Fruit fly (Drosophila melanogaster) whole organism, embryonic: ENCODE data around the gene CG34288.
A peak's percentile ranks its signal among the peaks of the same experiment; 100 is the strongest.

Experiments
- CG10209 ChIP-seq: fragments of 200-800 bp; sonication (Bioruptor generic); optimal IDR thresholded peaks from 3 replicates; lab custom pipeline; 2017; ENCODE audit warnings: missing biosample characterization, mild to moderate bottlenecking, missing genetic modification characterization, missing genetic modification reagents
- CG10431 ChIP-seq: fragments of 200-800 bp; sonication (Bioruptor generic); optimal IDR thresholded peaks from 3 replicates; lab custom pipeline; 2018; ENCODE audit warnings: missing biosample characterization, mild to moderate bottlenecking, missing genetic modification characterization
- CG10959 ChIP-seq: fragments of 200-800 bp; sonication (Bioruptor generic); IDR thresholded peaks from 2 replicates; pipeline ENCODE4 v1.3.6; 2022; ENCODE audit warnings: missing biosample characterization, missing genetic modification characterization
- CG11093 ChIP-seq: fragments of 200-800 bp; sonication (Bioruptor generic); IDR thresholded peaks from 3 replicates; pipeline ENCODE4 v1.3.6; 2022; ENCODE audit warnings: missing biosample characterization, missing genetic modification characterization
- CG11398 ChIP-seq: fragments of 200-800 bp; sonication (Bioruptor generic); optimal IDR thresholded peaks from 2 replicates; lab custom pipeline; 2016; ENCODE audit warnings: missing biosample characterization, missing genetic modification characterization
- CG11504 ChIP-seq: fragments of 200-800 bp; sonication (Bioruptor generic); optimal IDR thresholded peaks from 3 replicates; lab custom pipeline; 2019; ENCODE audit warnings: missing biosample characterization, mild to moderate bottlenecking, missing genetic modification characterization, moderate library complexity
- CG11695 ChIP-seq: fragments of 200-800 bp; sonication (Bioruptor generic); IDR thresholded peaks from 3 replicates; pipeline ENCODE4 v1.3.6; 2022; ENCODE audit warnings: missing biosample characterization, missing genetic modification characterization
- CG14667 ChIP-seq: fragments of 200-800 bp; sonication (Bioruptor generic); IDR thresholded peaks from 2 replicates; pipeline ENCODE4 v1.3.6; 2022; ENCODE audit warnings: missing biosample characterization, missing genetic modification characterization
- CG14710 ChIP-seq: fragments of 200-800 bp; sonication (Bioruptor generic); optimal IDR thresholded peaks from 3 replicates; lab custom pipeline; 2019; ENCODE audit warnings: missing biosample characterization, mild to moderate bottlenecking, missing genetic modification characterization, moderate library complexity
- CG15696 ChIP-seq: fragments of 200-800 bp; sonication (Bioruptor generic); optimal IDR thresholded peaks from 2 replicates; lab custom pipeline; 2019; ENCODE audit warnings: missing biosample characterization, mild to moderate bottlenecking, missing genetic modification characterization, moderate library complexity
- CG2120 ChIP-seq: fragments of 200-800 bp; sonication (Bioruptor generic); optimal IDR thresholded peaks from 3 replicates; lab custom pipeline; 2016; ENCODE audit warnings: missing biosample characterization, missing genetic modification characterization
- CG2199 ChIP-seq: fragments of 200-800 bp; sonication (Bioruptor generic); IDR thresholded peaks from 3 replicates; pipeline ENCODE4 v1.3.6; 2022; ENCODE audit warnings: missing biosample characterization, missing genetic modification characterization
- CG2202 ChIP-seq: fragments of 200-800 bp; sonication (Bioruptor generic); optimal IDR thresholded peaks from 2 replicates; lab custom pipeline; 2018; ENCODE audit warnings: missing biosample characterization, mild to moderate bottlenecking, missing genetic modification characterization
- CG30020 ChIP-seq: fragments of 200-800 bp; optimal IDR thresholded peaks from 2 replicates; lab custom pipeline; 2019; ENCODE audit warnings: missing biosample characterization, mild to moderate bottlenecking, missing genetic modification characterization, moderate library complexity
- CG31224 ChIP-seq: fragments of 200-800 bp; sonication (Bioruptor generic); IDR thresholded peaks from 2 replicates; pipeline ENCODE4 v1.3.6; 2022; ENCODE audit warnings: missing biosample characterization, missing genetic modification characterization
- CG31388 ChIP-seq: fragments of 200-800 bp; sonication (Bioruptor generic); optimal IDR thresholded peaks from 2 replicates; lab custom pipeline; 2016; ENCODE audit warnings: missing biosample characterization, missing genetic modification characterization
- CG4854 ChIP-seq: fragments of 200-800 bp; sonication (Bioruptor generic); optimal IDR thresholded peaks from 2 replicates; lab custom pipeline; 2016; ENCODE audit warnings: missing biosample characterization, missing genetic modification characterization, inconsistent platforms
- CG6272 ChIP-seq: fragments of 200-800 bp; sonication (Bioruptor generic); IDR thresholded peaks from 2 replicates; pipeline ENCODE4 v1.3.6; 2022; ENCODE audit warnings: missing biosample characterization, missing genetic modification characterization
- CG6689 ChIP-seq: fragments of 200-800 bp; sonication (Bioruptor generic); IDR thresholded peaks from 2 replicates; pipeline ENCODE4 v1.3.6; 2022; ENCODE audit warnings: missing biosample characterization, missing genetic modification characterization
- CG6765 ChIP-seq: fragments of 200-800 bp; sonication (Bioruptor generic); optimal IDR thresholded peaks from 3 replicates; lab custom pipeline; 2017; ENCODE audit warnings: missing biosample characterization, mild to moderate bottlenecking, missing genetic modification characterization
- CG6813 ChIP-seq: fragments of 200-800 bp; sonication (Bioruptor generic); optimal IDR thresholded peaks from 2 replicates; lab custom pipeline; 2017; ENCODE audit warnings: missing biosample characterization, missing genetic modification characterization, mild to moderate bottlenecking, moderate library complexity, missing genetic modification reagents
- CG6854 ChIP-seq: fragments of 200-800 bp; sonication (Bioruptor generic); optimal IDR thresholded peaks from 3 replicates; lab custom pipeline; 2017; ENCODE audit warnings: missing biosample characterization, mild to moderate bottlenecking, missing genetic modification characterization
- CG7928 ChIP-seq: fragments of 200-800 bp; sonication (Bioruptor generic); optimal IDR thresholded peaks from 2 replicates; lab custom pipeline; 2017; ENCODE audit warnings: missing biosample characterization, mild to moderate bottlenecking, missing genetic modification characterization
- CG9876 ChIP-seq: fragments of 200-800 bp; sonication (Bioruptor generic); optimal IDR thresholded peaks from 2 replicates; lab custom pipeline; 2016; ENCODE audit warnings: missing biosample characterization, missing genetic modification characterization
- CrebB ChIP-seq: fragments of 200-800 bp; sonication (Bioruptor generic); optimal IDR thresholded peaks from 3 replicates; lab custom pipeline; 2018; ENCODE audit warnings: missing biosample characterization, mild to moderate bottlenecking, missing genetic modification characterization
- D ChIP-seq, 2 experiments: fragments of 200-800 bp in 1 of 2; fragments of >200 bp in 1 of 2; sonication (Bioruptor generic) in 1 of 2; optimal IDR thresholded peaks; 2 replicates in 1 of 2; 3 replicates in 1 of 2; lab custom pipeline; 2017; ENCODE audit warnings: mild to moderate bottlenecking in 1 of 2, missing biosample characterization in 1 of 2, missing genetic modification characterization in 1 of 2, missing genetic modification reagents in 1 of 2
- Drgx ChIP-seq: fragments of 200-800 bp; sonication (Bioruptor generic); IDR thresholded peaks from 2 replicates; pipeline ENCODE4 v1.3.6; 2022; ENCODE audit warnings: missing biosample characterization, missing genetic modification characterization
- HLH4C ChIP-seq: fragments of 200-800 bp; sonication (Bioruptor generic); IDR thresholded peaks from 3 replicates; pipeline ENCODE4 v1.3.6; 2022; ENCODE audit warnings: missing biosample characterization, missing genetic modification characterization; ENCODE audit not compliant: partially characterized antibody
- Hey ChIP-seq: fragments of 200-800 bp; sonication (Bioruptor generic); optimal IDR thresholded peaks from 3 replicates; lab custom pipeline; 2018; ENCODE audit warnings: missing biosample characterization, mild to moderate bottlenecking, missing genetic modification characterization
- Med ChIP-seq: fragments of 200-800 bp; sonication (Bioruptor generic); peaks from one replicate; lab custom pipeline; 2016; ENCODE audit warnings: missing biosample characterization, missing genetic modification characterization, mild to moderate bottlenecking, inconsistent platforms, moderate library complexity
- Mes4 ChIP-seq: fragments of 200-800 bp; sonication (Bioruptor generic); optimal IDR thresholded peaks from 2 replicates; lab custom pipeline; 2016; ENCODE audit warnings: missing biosample characterization, missing genetic modification characterization
- NC2α ChIP-seq: fragments of 200-800 bp; sonication (Bioruptor generic); optimal IDR thresholded peaks from 2 replicates; lab custom pipeline; 2016; ENCODE audit warnings: missing biosample characterization, missing genetic modification characterization
- Nf-YB ChIP-seq: fragments of 200-800 bp; sonication (Bioruptor generic); optimal IDR thresholded peaks from 3 replicates; lab custom pipeline; 2019; ENCODE audit warnings: missing biosample characterization, mild to moderate bottlenecking, missing genetic modification characterization, moderate library complexity
- Sry-δ ChIP-seq: fragments of 200-800 bp; sonication (Bioruptor generic); optimal IDR thresholded peaks from 2 replicates; lab custom pipeline; 2016; ENCODE audit warnings: missing biosample characterization, missing genetic modification characterization
- Taf1 ChIP-seq: fragments of 200-800 bp; sonication (Bioruptor generic); IDR thresholded peaks from 2 replicates; pipeline ENCODE4 v1.3.6; 2022; ENCODE audit warnings: missing biosample characterization, missing genetic modification characterization
- amos ChIP-seq: fragments of 200-800 bp; sonication (Bioruptor generic); IDR thresholded peaks from 2 replicates; pipeline ENCODE4 v1.3.6; 2022; ENCODE audit warnings: missing biosample characterization, missing genetic modification characterization; ENCODE audit not compliant: partially characterized antibody
- bcd ChIP-seq: fragments of 200-800 bp; sonication (Bioruptor generic); optimal IDR thresholded peaks from 2 replicates; lab custom pipeline; 2017; ENCODE audit warnings: missing biosample characterization, mild to moderate bottlenecking, missing genetic modification characterization
- br ChIP-seq: fragments of >200 bp; optimal IDR thresholded peaks from 2 replicates; lab custom pipeline; 2017
- crol ChIP-seq: fragments of 200-800 bp; sonication (Bioruptor generic); IDR thresholded peaks from 2 replicates; pipeline ENCODE4 v1.3.6; 2022; ENCODE audit warnings: missing biosample characterization, missing genetic modification characterization
- dm ChIP-seq: fragments of 200-800 bp; sonication (Bioruptor generic); optimal IDR thresholded peaks from 3 replicates; lab custom pipeline; 2016; ENCODE audit warnings: missing biosample characterization, missing genetic modification characterization
- dmrt99B ChIP-seq: fragments of 200-800 bp; sonication (Bioruptor generic); optimal IDR thresholded peaks from 2 replicates; lab custom pipeline; 2018; ENCODE audit warnings: missing biosample characterization, mild to moderate bottlenecking, missing genetic modification characterization, moderate library complexity
- ems ChIP-seq: fragments of 200-800 bp; sonication (Bioruptor generic); optimal IDR thresholded peaks from 3 replicates; lab custom pipeline; 2016; ENCODE audit warnings: missing biosample characterization, missing genetic modification characterization
- fru ChIP-seq: fragments of >200 bp; optimal IDR thresholded peaks from 2 replicates; lab custom pipeline; 2017
- hkb ChIP-seq, 2 experiments: fragments of 200-800 bp in 1 of 2; fragments of >200 bp in 1 of 2; sonication (Bioruptor generic) in 1 of 2; IDR thresholded peaks in 1 of 2; optimal IDR thresholded peaks in 1 of 2; 2 replicates each; pipeline versions ENCODE4 v1.3.6 to Lab custom; 2017 to 2022; ENCODE audit warnings: missing biosample characterization in 1 of 2, missing genetic modification characterization in 1 of 2
- inv ChIP-seq: fragments of 200-800 bp; sonication (Bioruptor generic); IDR thresholded peaks from 2 replicates; pipeline ENCODE4 v1.3.6; 2022; ENCODE audit warnings: missing biosample characterization, missing genetic modification characterization; ENCODE audit not compliant: partially characterized antibody
- mam ChIP-seq: fragments of 200-800 bp; sonication (Bioruptor generic); optimal IDR thresholded peaks from 3 replicates; lab custom pipeline; 2016; ENCODE audit warnings: missing biosample characterization, missing genetic modification characterization
- sens-2 ChIP-seq: fragments of 200-800 bp; sonication (Bioruptor generic); IDR thresholded peaks from 2 replicates; pipeline ENCODE4 v1.3.6; 2022; ENCODE audit warnings: missing biosample characterization, missing genetic modification characterization
- sqz ChIP-seq: fragments of 200-800 bp; sonication (Bioruptor generic); optimal IDR thresholded peaks from 3 replicates; lab custom pipeline; 2018; ENCODE audit warnings: missing biosample characterization, mild to moderate bottlenecking, missing genetic modification characterization
- toy ChIP-seq: fragments of 200-800 bp; sonication (Bioruptor generic); IDR thresholded peaks from 2 replicates; pipeline ENCODE4 v1.3.6; 2022; ENCODE audit warnings: missing biosample characterization, missing genetic modification characterization
- vnd ChIP-seq: fragments of 200-800 bp; sonication (Bioruptor generic); IDR thresholded peaks from 3 replicates; pipeline ENCODE4 v1.3.6; 2022; ENCODE audit warnings: missing biosample characterization, missing genetic modification characterization; ENCODE audit not compliant: partially characterized antibody
- wdn ChIP-seq: fragments of 200-800 bp; sonication (Bioruptor generic); IDR thresholded peaks from 2 replicates; pipeline ENCODE4 v1.3.6; 2022; ENCODE audit warnings: missing biosample characterization, missing genetic modification characterization

CG34288 gene

DNA sequence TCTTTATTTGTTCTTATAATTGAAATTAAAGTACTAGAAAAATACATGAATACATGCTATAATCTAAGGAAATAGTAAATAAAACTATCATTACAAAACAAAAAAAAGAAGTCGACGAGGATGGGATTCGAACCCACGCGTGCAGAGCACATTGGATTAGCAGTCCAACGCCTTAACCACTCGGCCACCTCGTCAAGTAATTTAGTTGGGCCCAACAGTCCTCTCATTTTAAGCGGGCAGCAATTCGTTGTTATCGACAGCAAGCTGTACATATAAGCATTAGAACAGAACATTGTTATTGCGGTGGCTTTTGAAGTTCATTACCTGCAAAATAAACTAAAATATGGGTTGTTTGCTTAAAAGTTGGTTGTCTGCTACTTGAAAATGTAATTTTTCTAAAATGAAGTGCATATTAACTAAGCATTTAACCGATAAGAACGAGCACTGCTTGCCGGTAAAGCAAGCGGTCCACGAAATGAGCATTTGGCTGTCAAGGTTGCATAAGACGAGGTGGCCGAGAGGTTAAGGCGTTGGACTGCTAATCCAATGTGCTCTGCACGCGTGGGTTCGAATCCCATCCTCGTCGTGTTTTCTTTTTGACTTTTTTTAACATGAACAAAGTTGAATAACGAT lies 49.9 kb downstream of the CG34288 start:
- peak; percentile 5 for TF ChIP-seq CG11504
- no peak for TF ChIP-seq CG11695 (GFP tag; lab: Robert Waterston, UW)
- no peak for TF ChIP-seq CG9876 (GFP tag; lab: Kevin White, UChicago)
- TF ChIP-seq br (lab: Kevin White, UChicago): no peak
- no peak for TF ChIP-seq NC2α
- TF ChIP-seq Hey: no peak
- no peak for TF ChIP-seq CG11398 (GFP tag; lab: Kevin White, UChicago)
- no peak for TF ChIP-seq CG31224 (GFP tag; lab: Robert Waterston, UW)
- TF ChIP-seq dm (GFP tag; lab: Kevin White, UChicago): no peak
- TF ChIP-seq sens-2 (GFP tag; lab: Robert Waterston, UW): no peak
- no peak for TF ChIP-seq Nf-YB (GFP tag; lab: Kevin White, UChicago)
- no peak for TF ChIP-seq Mes4 (GFP tag; lab: Kevin White, UChicago)
- TF ChIP-seq CG6765: no peak
- no peak for TF ChIP-seq sqz (GFP tag; lab: Kevin White, UChicago)
- no peak for TF ChIP-seq CG2202 (tag; lab: Kevin White, UChicago)
- TF ChIP-seq dmrt99B (tag; lab: Kevin White, UChicago): no peak
- TF ChIP-seq hkb (optimal IDR thresholded peaks at IDR 0.05; lab: Kevin White, UChicago): peak; percentile 55
- no peak for TF ChIP-seq hkb (GFP tag; IDR thresholded peaks at IDR 0.05; lab: Robert Waterston, UW)
- no peak for TF ChIP-seq CG7928 (GFP tag; lab: Kevin White, UChicago)
- no peak for TF ChIP-seq wdn (GFP tag; lab: Robert Waterston, UW)
- peak; percentile 53 for TF ChIP-seq CG10431 (GFP tag; lab: Kevin White, UChicago)
- peak; percentile 5 for TF ChIP-seq CG14710
- TF ChIP-seq CG15696 (tag; lab: Kevin White, UChicago): no peak
- TF ChIP-seq CG30020 (tag; lab: Kevin White, UChicago): no peak
- TF ChIP-seq CG6272 (GFP tag; lab: Robert Waterston, UW): no peak
- no peak for TF ChIP-seq Taf1 (GFP tag; lab: Robert Waterston, UW)
- no peak for TF ChIP-seq CG6689 (GFP tag; lab: Robert Waterston, UW)
- peak; percentile 63; the same call in 2 of the 3 replicates for TF ChIP-seq vnd (GFP tag; lab: Robert Waterston, UW)
- no peak for TF ChIP-seq bcd (GFP tag; lab: Kevin White, UChicago)
- TF ChIP-seq CG6813 (GFP tag; lab: Kevin White, UChicago): no peak
- no peak for TF ChIP-seq D (optimal IDR thresholded peaks at IDR 0.05; lab: Kevin White, UChicago)
- TF ChIP-seq D (GFP tag; optimal IDR thresholded peaks at IDR 0.05; lab: Kevin White, UChicago): no peak
- TF ChIP-seq HLH4C: peak; percentile 83
- peak; percentile 44; the same call in 1 of the 2 replicates for TF ChIP-seq inv (GFP tag; lab: Robert Waterston, UW)
- no peak for TF ChIP-seq Drgx (GFP tag; lab: Robert Waterston, UW)
- peak; percentile 77 for TF ChIP-seq amos (GFP tag; lab: Robert Waterston, UW)
- no peak for TF ChIP-seq ems (GFP tag; lab: Kevin White, UChicago)
- TF ChIP-seq crol (GFP tag; lab: Robert Waterston, UW): no peak
- no peak for TF ChIP-seq CG2120 (GFP tag; lab: Kevin White, UChicago)
- no peak for TF ChIP-seq CrebB (tag; lab: Kevin White, UChicago)
- no peak for TF ChIP-seq CG14667 (GFP tag; lab: Robert Waterston, UW)
- no peak for TF ChIP-seq CG2199 (GFP tag; lab: Robert Waterston, UW)
- TF ChIP-seq CG11093 (GFP tag; lab: Robert Waterston, UW): no peak
- no peak for TF ChIP-seq toy
- TF ChIP-seq fru (lab: Kevin White, UChicago): no peak
- TF ChIP-seq Sry-δ (GFP tag; lab: Kevin White, UChicago): no peak
- TF ChIP-seq CG31388 (GFP tag; lab: Kevin White, UChicago): no peak
- TF ChIP-seq Med (GFP tag; lab: Kevin White, UChicago): peak; percentile 63
- no peak for TF ChIP-seq CG10959
- no peak for TF ChIP-seq CG10209 (GFP tag; lab: Kevin White, UChicago)
- TF ChIP-seq mam: no peak
- no peak for TF ChIP-seq CG6854 (GFP tag; lab: Kevin White, UChicago)
- no peak for TF ChIP-seq CG4854 (GFP tag; lab: Kevin White, UChicago)
